Worm (Caenorhabditis elegans) whole organism, L1 larva: ENCODE results near the gene srbc-23.

Experiments
- C04F5.9 ChIP-seq: sonication (generic microtip); optimal IDR thresholded peaks from 2 replicates; lab custom pipeline; 2016; ENCODE audit warnings: missing genetic modification characterization, missing compliant biosample characterization
- C16A3.4 ChIP-seq: fragments of 150-350 bp; optimal IDR thresholded peaks from 2 replicates; lab custom pipeline; 2014; ENCODE audit warnings: missing biosample characterization, missing genetic modification characterization
- C34B4.2 ChIP-seq: sonication (generic microtip); optimal IDR thresholded peaks from 2 replicates; lab custom pipeline; 2017; ENCODE audit warnings: mild to moderate bottlenecking, missing genetic modification characterization, missing compliant biosample characterization
- F16B12.6 ChIP-seq: fragments of 150-350 bp; optimal IDR thresholded peaks from 2 replicates; lab custom pipeline; 2014; ENCODE audit warnings: missing biosample characterization, missing genetic modification characterization
- Y116A8C.19 ChIP-seq: sonication (generic microtip); optimal IDR thresholded peaks from 2 replicates; lab custom pipeline; 2016; ENCODE audit warnings: missing compliant biosample characterization, missing genetic modification characterization, borderline replicate concordance
- alr-1 ChIP-seq: fragments of 200-800 bp; sonication (Bioruptor generic); optimal IDR thresholded peaks from 2 replicates; lab custom pipeline; 2018; ENCODE audit warnings: borderline replicate concordance, mild to moderate bottlenecking, missing genetic modification characterization, missing compliant biosample characterization
- blmp-1 ChIP-seq: fragments of 150-350 bp; optimal IDR thresholded peaks from 2 replicates; lab custom pipeline; 2014; ENCODE audit warnings: missing biosample characterization, missing genetic modification characterization
- ceh-63 ChIP-seq: fragments of 200-800 bp; sonication (Bioruptor generic); optimal IDR thresholded peaks from 2 replicates; lab custom pipeline; 2018; ENCODE audit warnings: mild to moderate bottlenecking, missing genetic modification characterization, missing compliant biosample characterization
- ceh-82 ChIP-seq, 3 experiments: fragments of 150-350 bp in 1 of 3; sonication (generic microtip) in 2 of 3; optimal IDR thresholded peaks; 2 replicates each; lab custom pipeline; 2014 to 2017; ENCODE audit warnings: missing biosample characterization in 3 of 3, missing genetic modification characterization in 3 of 3
- ces-1 ChIP-seq: fragments of 150-350 bp; optimal IDR thresholded peaks from 2 replicates; lab custom pipeline; 2014; ENCODE audit warnings: missing biosample characterization, missing genetic modification reagents, missing genetic modification characterization
- dpl-1 ChIP-seq, 3 experiments: fragments of 150-350 bp in 2 of 3; sonication (generic microtip) in 1 of 3; optimal IDR thresholded peaks; 2 replicates each; lab custom pipeline; 2014 to 2017; ENCODE audit warnings: missing biosample characterization in 3 of 3, missing genetic modification characterization in 3 of 3, missing genetic modification reagents in 3 of 3
- dsc-1 ChIP-seq: sonication (generic microtip); optimal IDR thresholded peaks from 2 replicates; lab custom pipeline; 2016; ENCODE audit warnings: mild to moderate bottlenecking, missing genetic modification characterization, missing compliant biosample characterization
- efl-1 ChIP-seq, 4 experiments: fragments of 150-350 bp; optimal IDR thresholded peaks in 3 of 4; peaks in 1 of 4; 1 replicate in 1 of 4; 2 replicates in 3 of 4; lab custom pipeline; 2014; ENCODE audit warnings: missing biosample characterization in 2 of 4, missing genetic modification characterization in 2 of 4, missing genetic modification reagents in 2 of 4
- efl-3 ChIP-seq: fragments of 200-800 bp; sonication (Bioruptor generic); optimal IDR thresholded peaks from 2 replicates; lab custom pipeline; 2018; ENCODE audit warnings: mild to moderate bottlenecking, missing genetic modification characterization, missing compliant biosample characterization
- egl-13 ChIP-seq: sonication (generic microtip); optimal IDR thresholded peaks from 2 replicates; lab custom pipeline; 2016; ENCODE audit warnings: missing genotype, missing genetic modification reagents, missing genetic modification characterization, missing compliant biosample characterization
- ets-5 ChIP-seq: fragments of 200-800 bp; sonication (Bioruptor generic); IDR thresholded peaks from 2 replicates; pipeline ENCODE4 v1.3.6; 2022; ENCODE audit warnings: missing genetic modification characterization, missing compliant biosample characterization
- fkh-4 ChIP-seq: sonication (generic microtip); optimal IDR thresholded peaks from 2 replicates; lab custom pipeline; 2016; ENCODE audit warnings: missing compliant biosample characterization, missing genetic modification characterization, borderline replicate concordance
- fos-1 ChIP-seq: fragments of 150-350 bp; optimal IDR thresholded peaks from 2 replicates; lab custom pipeline; 2014; ENCODE audit warnings: missing biosample characterization, missing genetic modification characterization
- hlh-17 ChIP-seq: fragments of 200-800 bp; sonication (Bioruptor generic); optimal IDR thresholded peaks from 2 replicates; lab custom pipeline; 2018; ENCODE audit warnings: missing genetic modification characterization, mild to moderate bottlenecking, missing compliant biosample characterization, moderate library complexity, borderline replicate concordance
- hlh-4 ChIP-seq: sonication (generic microtip); optimal IDR thresholded peaks from 2 replicates; lab custom pipeline; 2016; ENCODE audit warnings: mild to moderate bottlenecking, missing genetic modification characterization, missing compliant biosample characterization
- hpl-2 ChIP-seq: fragments of 150-350 bp; optimal IDR thresholded peaks from 2 replicates; lab custom pipeline; 2014; ENCODE audit warnings: missing biosample characterization, missing genetic modification reagents, missing genetic modification characterization
- irx-1 ChIP-seq: sonication (generic microtip); optimal IDR thresholded peaks from 2 replicates; lab custom pipeline; 2016; ENCODE audit warnings: missing genetic modification characterization, missing compliant biosample characterization
- isw-1 ChIP-seq: fragments of 200-800 bp; sonication (Bioruptor generic); IDR thresholded peaks from 2 replicates; pipeline ENCODE4 v1.3.6; 2022; ENCODE audit warnings: missing genetic modification characterization, missing compliant biosample characterization
- jun-1 ChIP-seq: fragments of 150-350 bp; optimal IDR thresholded peaks from 2 replicates; lab custom pipeline; 2014; ENCODE audit warnings: missing biosample characterization, missing genetic modification reagents, missing genetic modification characterization
- lin-13 ChIP-seq: fragments of 150-350 bp; optimal IDR thresholded peaks from 2 replicates; lab custom pipeline; 2014; ENCODE audit warnings: missing biosample characterization, missing genetic modification reagents, missing genetic modification characterization
- lin-14 ChIP-seq: fragments of 200-800 bp; sonication (Bioruptor generic); optimal IDR thresholded peaks from 2 replicates; lab custom pipeline; 2018; ENCODE audit warnings: mild to moderate bottlenecking, missing genetic modification characterization, moderate library complexity, missing compliant biosample characterization
- lir-3 ChIP-seq: sonication (generic microtip); optimal IDR thresholded peaks from 2 replicates; lab custom pipeline; 2016; ENCODE audit warnings: mild to moderate bottlenecking, missing genetic modification characterization, moderate library complexity, missing compliant biosample characterization; ENCODE audit not compliant: poor library complexity
- lsy-2 ChIP-seq, 2 experiments: fragments of 150-350 bp; optimal IDR thresholded peaks; 2 replicates each; lab custom pipeline; 2014; ENCODE audit warnings: missing biosample characterization in 2 of 2, missing genetic modification characterization in 2 of 2
- mdl-1 ChIP-seq, 2 experiments: fragments of 150-350 bp; optimal IDR thresholded peaks; 2 replicates each; lab custom pipeline; 2014 to 2017; ENCODE audit warnings: missing biosample characterization in 2 of 2, missing genetic modification characterization in 2 of 2, inconsistent platforms in 1 of 2
- mef-2 ChIP-seq: fragments of 150-350 bp; optimal IDR thresholded peaks from 2 replicates; lab custom pipeline; 2014; ENCODE audit warnings: missing biosample characterization, missing genetic modification characterization
- nhr-11 ChIP-seq: fragments of 150-350 bp; optimal IDR thresholded peaks from 2 replicates; lab custom pipeline; 2014; ENCODE audit warnings: missing biosample characterization, missing genetic modification characterization
- nhr-19 ChIP-seq: fragments of 200-800 bp; sonication (Bioruptor generic); conservative IDR thresholded peaks from 2 replicates; pipeline ENCODE4 v1.3.6; 2022; ENCODE audit warnings: missing genetic modification characterization, missing compliant biosample characterization
- nhr-20 ChIP-seq: sonication (generic microtip); optimal IDR thresholded peaks from 2 replicates; lab custom pipeline; 2016; ENCODE audit warnings: mild to moderate bottlenecking, missing genetic modification characterization, missing compliant biosample characterization
- nhr-237 ChIP-seq: fragments of 150-350 bp; optimal IDR thresholded peaks from 2 replicates; lab custom pipeline; 2014; ENCODE audit warnings: missing biosample characterization, missing genetic modification characterization
- nhr-77 ChIP-seq: fragments of 150-350 bp; optimal IDR thresholded peaks from 2 replicates; lab custom pipeline; 2014; ENCODE audit warnings: missing biosample characterization, missing genetic modification characterization
- nhr-85 ChIP-seq: sonication (generic microtip); peaks from one replicate; lab custom pipeline; 2016; ENCODE audit warnings: missing genetic modification characterization, inconsistent platforms, missing compliant biosample characterization
- pax-3 ChIP-seq: fragments of 200-800 bp; sonication (Bioruptor generic); optimal IDR thresholded peaks from 2 replicates; lab custom pipeline; 2018; ENCODE audit warnings: mild to moderate bottlenecking, missing genetic modification characterization, moderate library complexity, missing compliant biosample characterization
- rnt-1 ChIP-seq: sonication (generic microtip); optimal IDR thresholded peaks from 2 replicates; lab custom pipeline; 2016; ENCODE audit warnings: mild to moderate bottlenecking, missing genetic modification characterization, moderate library complexity, missing compliant biosample characterization
- skn-1 ChIP-seq: fragments of 150-350 bp; optimal IDR thresholded peaks from 2 replicates; lab custom pipeline; 2014; ENCODE audit warnings: missing biosample characterization, missing genetic modification characterization
- snpc-4 ChIP-seq: fragments of 150-350 bp; optimal IDR thresholded peaks from 2 replicates; lab custom pipeline; 2014; ENCODE audit warnings: missing biosample characterization, missing genetic modification characterization
- snu-23 ChIP-seq: sonication (generic microtip); optimal IDR thresholded peaks from 2 replicates; lab custom pipeline; 2016; ENCODE audit warnings: missing genetic modification characterization, missing compliant biosample characterization
- sox-4 ChIP-seq: sonication (generic microtip); optimal IDR thresholded peaks from 2 replicates; lab custom pipeline; 2016; ENCODE audit warnings: missing genetic modification characterization, missing compliant biosample characterization
- sptf-1 ChIP-seq: fragments of 150-350 bp; optimal IDR thresholded peaks from 2 replicates; lab custom pipeline; 2014; ENCODE audit warnings: missing biosample characterization, missing genetic modification characterization
- swsn-7 ChIP-seq: sonication (generic microtip); optimal IDR thresholded peaks from 2 replicates; lab custom pipeline; 2016; ENCODE audit warnings: missing genetic modification characterization, missing compliant biosample characterization
- tlp-1 ChIP-seq: fragments of 150-350 bp; optimal IDR thresholded peaks from 2 replicates; lab custom pipeline; 2014; ENCODE audit warnings: missing biosample characterization, missing genetic modification characterization
- unc-86 ChIP-seq: sonication (generic microtip); optimal IDR thresholded peaks from 2 replicates; lab custom pipeline; 2016; ENCODE audit warnings: missing genetic modification characterization, missing compliant biosample characterization
- unc-98 ChIP-seq: fragments of 200-800 bp; sonication (Bioruptor generic); IDR thresholded peaks from 2 replicates; pipeline ENCODE4 v1.3.6; 2022; ENCODE audit warnings: missing genetic modification characterization, missing compliant biosample characterization
- vab-15 ChIP-seq: sonication (generic microtip); optimal IDR thresholded peaks from 2 replicates; lab custom pipeline; 2017; ENCODE audit warnings: missing genotype, mild to moderate bottlenecking, missing genetic modification characterization, missing compliant biosample characterization
- ztf-11 ChIP-seq, 2 experiments: sonication (generic microtip); optimal IDR thresholded peaks; 2 replicates each; lab custom pipeline; 2016 to 2017; ENCODE audit warnings: missing genetic modification characterization in 2 of 2, missing biosample characterization in 1 of 2, missing compliant biosample characterization in 1 of 2

The srbc-23 gene

DNA sequence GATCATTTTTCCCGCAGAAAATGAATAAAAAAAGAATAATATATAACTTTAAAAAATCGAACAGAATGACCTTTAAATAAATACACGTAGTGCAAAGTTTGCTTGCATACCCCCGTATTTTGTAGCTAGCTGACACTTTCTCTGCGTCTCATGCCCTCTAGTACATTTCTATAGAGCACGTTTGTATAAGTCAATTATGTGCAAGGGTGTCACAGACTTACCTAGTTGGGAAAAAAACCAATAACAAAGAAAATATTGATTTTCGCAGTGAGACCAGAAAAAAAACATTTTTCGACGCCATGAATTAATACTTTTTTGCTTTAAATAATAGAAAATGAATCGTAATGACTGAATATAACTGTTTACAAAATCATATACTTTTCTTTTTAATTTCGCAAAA lies 44.1 kb upstream of the srbc-23 start, which contains the start of gene ckb-4 (continued):
- TF ChIP-seq hlh-4 (tag; lab: Kevin White, UChicago): no peak
- peak; percentile 9 to 69 (median 29) for TF ChIP-seq dpl-1 (GFP tag; optimal IDR thresholded peaks at IDR 0.05; lab: Kevin White, UChicago)
- no peak for TF ChIP-seq ceh-63 (GFP tag; lab: Kevin White, UChicago)
- no peak for TF ChIP-seq lir-3 (tag; lab: Kevin White, UChicago)
- TF ChIP-seq C04F5.9: no peak
- no peak for TF ChIP-seq F16B12.6 (tag; lab: Kevin White, UChicago)
- TF ChIP-seq irx-1: no peak
- TF ChIP-seq skn-1 (tag; lab: Kevin White, UChicago): peak; percentile 11
- no peak for TF ChIP-seq egl-13 (tag; lab: Kevin White, UChicago)
- no peak for TF ChIP-seq swsn-7
- TF ChIP-seq tlp-1 (tag; lab: Kevin White, UChicago): no peak
- TF ChIP-seq sox-4 (tag; lab: Kevin White, UChicago): no peak
- no peak for TF ChIP-seq fos-1
- TF ChIP-seq nhr-237 (tag; lab: Kevin White, UChicago): no peak
- no peak for TF ChIP-seq fkh-4
- TF ChIP-seq hlh-17 (GFP tag; lab: Kevin White, UChicago): no peak
- peak; percentile 30 for TF ChIP-seq C16A3.4 (tag; lab: Kevin White, UChicago)
- no peak for TF ChIP-seq efl-3 (GFP tag; lab: Kevin White, UChicago)
- no peak for TF ChIP-seq isw-1 (GFP tag; lab: Robert Waterston, UW)
- peak; percentile 47 for TF ChIP-seq nhr-85
- no peak for TF ChIP-seq lin-14 (GFP tag; lab: Kevin White, UChicago)
- no peak for TF ChIP-seq Y116A8C.19
- no peak for TF ChIP-seq hpl-2
- peak in 1 of 3 experiments; percentile 46 for TF ChIP-seq ceh-82 (tag; optimal IDR thresholded peaks at IDR 0.05; lab: Kevin White, UChicago)
- no peak for TF ChIP-seq jun-1 (tag; lab: Kevin White, UChicago)
- TF ChIP-seq vab-15 (tag; lab: Kevin White, UChicago): peak; percentile 11
- no peak for TF ChIP-seq mef-2 (tag; lab: Kevin White, UChicago)
- TF ChIP-seq unc-98 (GFP tag; lab: Robert Waterston, UW): no peak
- TF ChIP-seq snpc-4 (tag; lab: Kevin White, UChicago): no peak
- peak; percentile 16 for TF ChIP-seq blmp-1
- no peak for TF ChIP-seq C34B4.2
- no peak for TF ChIP-seq nhr-11
- no peak for TF ChIP-seq mdl-1 (tag; optimal IDR thresholded peaks at IDR 0.05; lab: Kevin White, UChicago)
- TF ChIP-seq snu-23: no peak
- TF ChIP-seq lsy-2 (tag; optimal IDR thresholded peaks at IDR 0.05; lab: Kevin White, UChicago): no peak
- no peak for TF ChIP-seq sptf-1 (tag; lab: Kevin White, UChicago)
- no peak for TF ChIP-seq dsc-1 (tag; lab: Kevin White, UChicago)
- peak; percentile 13 for TF ChIP-seq lin-13
- TF ChIP-seq ces-1: no peak
- peak; percentile 5 for TF ChIP-seq rnt-1 (tag; lab: Kevin White, UChicago)

DNA sequence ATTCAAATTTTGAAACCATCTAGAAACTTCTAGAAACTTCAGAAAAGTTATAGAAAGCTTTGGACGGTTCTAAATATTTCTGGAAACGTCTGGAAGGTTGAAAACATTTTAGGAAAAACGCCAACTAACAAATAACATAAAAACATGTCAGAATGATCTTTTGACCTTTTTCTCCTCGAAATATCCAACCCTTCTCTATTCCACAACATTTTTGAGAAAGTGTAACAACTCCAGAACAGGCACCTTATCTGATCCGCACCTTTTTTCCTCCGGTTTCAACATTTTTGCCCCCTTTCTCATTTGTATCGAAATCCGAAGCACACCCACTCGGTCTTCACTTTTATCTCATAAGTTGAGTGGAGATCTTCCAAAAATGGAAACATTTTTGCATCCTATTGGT lies 43.0 kb upstream of the srbc-23 start, which contains the start of gene F22F7.3:
Gene F22F7.3 (plus strand): TSS at position 301 of the 400 bp plus-strand sequence.
- TF ChIP-seq blmp-1: peak; percentile 34
- TF ChIP-seq jun-1 (tag; lab: Kevin White, UChicago): no peak
- no peak for TF ChIP-seq rnt-1 (tag; lab: Kevin White, UChicago)
- no peak for TF ChIP-seq ztf-11 (tag; optimal IDR thresholded peaks at IDR 0.05; lab: Kevin White, UChicago)
- TF ChIP-seq F16B12.6 (tag; lab: Kevin White, UChicago): no peak
- no peak for TF ChIP-seq hlh-17 (GFP tag; lab: Kevin White, UChicago)
- no peak for TF ChIP-seq lsy-2 (tag; optimal IDR thresholded peaks at IDR 0.05; lab: Kevin White, UChicago)
- no peak for TF ChIP-seq efl-1 (optimal IDR thresholded peaks at IDR 0.05; lab: Kevin White, UChicago)
- TF ChIP-seq efl-1 (GFP tag; optimal IDR thresholded peaks at IDR 0.05 in 1 of 2; lab: Kevin White, UChicago): peak in 1 of 2 experiments; percentile 66
- TF ChIP-seq ets-5 (GFP tag; lab: Robert Waterston, UW): no peak
- no peak for TF ChIP-seq alr-1 (tag; lab: Kevin White, UChicago)
- no peak for TF ChIP-seq nhr-77 (tag; lab: Kevin White, UChicago)
- no peak for TF ChIP-seq lin-13
- no peak for TF ChIP-seq nhr-20
- no peak for TF ChIP-seq unc-86
- no peak for TF ChIP-seq nhr-19 (GFP tag; lab: Robert Waterston, UW)
- no peak for TF ChIP-seq pax-3
